Fruit fly (Drosophila melanogaster): Measurements from ENCODE around the gene CG5103.

DNA sequence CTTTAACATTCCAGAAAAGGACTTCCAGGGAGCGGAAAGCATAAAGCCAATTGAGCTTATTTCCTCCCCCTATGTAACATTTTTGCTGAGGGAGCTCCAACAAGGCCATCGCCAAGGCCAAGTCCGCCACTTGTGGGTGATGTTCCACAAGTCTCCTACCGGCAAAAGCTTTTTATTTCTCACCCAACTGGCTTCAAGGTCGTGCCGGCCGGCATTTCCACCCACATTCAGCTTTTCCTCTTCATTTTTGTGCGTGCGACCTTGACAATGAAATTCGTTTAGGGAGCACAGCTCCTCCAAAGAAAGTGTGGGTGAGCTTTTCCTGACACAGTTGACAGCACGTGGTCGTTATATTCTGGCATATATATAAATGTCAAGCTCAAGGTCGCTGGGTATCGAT lies 11.7 kb upstream of the CG5103 start:
- no peak for TF ChIP-seq CG8478 (optimal IDR thresholded peaks at IDR 0.05)
- TF ChIP-seq CTCF (optimal IDR thresholded peaks at IDR 0.05), result no peak

Measured in S2 (cell line).